Fruit fly (Drosophila melanogaster): ENCODE measurements around the gene Pop1.

The Pop1 gene

DNA sequence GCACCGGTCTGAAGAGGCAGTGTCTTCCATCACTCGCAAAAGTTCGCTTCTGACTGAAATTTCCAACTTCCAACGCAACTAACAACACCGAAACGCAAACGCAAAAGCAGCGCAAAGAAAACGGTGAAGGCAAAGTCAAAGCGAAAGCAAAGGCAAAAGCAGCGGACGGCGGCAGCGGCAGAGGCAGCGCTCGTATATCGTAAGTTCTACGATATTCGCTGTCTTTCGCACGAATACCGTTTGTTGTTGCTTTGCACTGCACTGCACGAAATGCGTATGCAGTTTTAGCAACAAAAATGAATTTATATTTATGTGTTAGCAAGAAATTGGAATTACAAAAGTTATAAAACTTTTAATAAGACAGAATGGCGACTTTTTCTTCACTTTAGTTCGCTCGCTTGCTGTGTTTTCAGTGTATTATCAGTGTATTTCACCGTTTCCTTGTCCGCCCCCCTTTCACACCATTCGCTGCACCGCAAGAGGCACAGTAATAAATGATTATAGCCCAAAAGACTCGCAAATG is 26.1 kb downstream of the Pop1 start, which contains the start of gene OtopLa (continued):
- TF ChIP-seq CG6765 (GFP tag; optimal IDR thresholded peaks at IDR 0.05): peak; percentile 40
- peak; percentile 76 for TF ChIP-seq odd (GFP tag; optimal IDR thresholded peaks at IDR 0.05)
- TF ChIP-seq inv (GFP tag; IDR thresholded peaks at IDR 0.05; ENCODE audit: partially characterized antibody): no peak
- peak; percentile 58 for TF ChIP-seq CG8359 (GFP tag; optimal IDR thresholded peaks at IDR 0.05; ENCODE audit: borderline replicate concordance)
- TF ChIP-seq psq (GFP tag; optimal IDR thresholded peaks at IDR 0.05): peak; percentile 68
- TF ChIP-seq CG7357 (GFP tag; IDR thresholded peaks at IDR 0.05): peak; percentile 58; the same call in 1 of the 3 replicates
- no peak for TF ChIP-seq hbn (GFP tag; IDR thresholded peaks at IDR 0.05; ENCODE audit: partially characterized antibody)
- peak; percentile 89 for TF ChIP-seq gem (tag; optimal IDR thresholded peaks at IDR 0.05)
- TF ChIP-seq dm (GFP tag; optimal IDR thresholded peaks at IDR 0.05): peak; percentile 57
- TF ChIP-seq Bteb2 (GFP tag; optimal IDR thresholded peaks at IDR 0.05): peak; percentile 57
- TF ChIP-seq gsb (GFP tag; IDR thresholded peaks at IDR 0.05): peak; percentile 48; the same call in 1 of the 2 replicates
- peak; percentile 68; the same call in 2 of the 3 replicates for TF ChIP-seq CG2889 (GFP tag; IDR thresholded peaks at IDR 0.05)
- TF ChIP-seq slou (GFP tag; optimal IDR thresholded peaks at IDR 0.05): peak; percentile 73
- TF ChIP-seq CG12236 (GFP tag; optimal IDR thresholded peaks at IDR 0.05): peak; percentile 62
- peak; percentile 46 for TF ChIP-seq sd (tag; optimal IDR thresholded peaks at IDR 0.05)
- peak; percentile 80 for TF ChIP-seq CG14441 (GFP tag; IDR thresholded peaks at IDR 0.05)
- TF ChIP-seq CG10565 (GFP tag; optimal IDR thresholded peaks at IDR 0.05): peak; percentile 46
- TF ChIP-seq nerfin-2 (GFP tag; IDR thresholded peaks at IDR 0.05; ENCODE audit: partially characterized antibody): no peak
- peak; percentile 78 for TF ChIP-seq caup (GFP tag; optimal IDR thresholded peaks at IDR 0.05; ENCODE audit: severe bottlenecking)
- TF ChIP-seq ssp (GFP tag; IDR thresholded peaks at IDR 0.05): peak; percentile 63
- peak; percentile 84 for TF ChIP-seq bab2 (GFP tag; optimal IDR thresholded peaks at IDR 0.05)
- TF ChIP-seq B-H2 (GFP tag; optimal IDR thresholded peaks at IDR 0.05): no peak
- no peak for TF ChIP-seq sc (optimal IDR thresholded peaks at IDR 0.05)
- TF ChIP-seq sc (GFP tag; optimal IDR thresholded peaks at IDR 0.05): peak; percentile 60
- no peak for TF ChIP-seq Dip2 (GFP tag; IDR thresholded peaks at IDR 0.05)
- TF ChIP-seq ken (GFP tag; IDR thresholded peaks at IDR 0.05): peak; percentile 89
- TF ChIP-seq CG5180 (GFP tag; optimal IDR thresholded peaks at IDR 0.05): peak; percentile 68
- peak; percentile 65 for TF ChIP-seq CG12942 (GFP tag; optimal IDR thresholded peaks at IDR 0.05)
- TF ChIP-seq usp (GFP tag; optimal IDR thresholded peaks at IDR 0.05): no peak
- peak; percentile 26 for TF ChIP-seq schlank (tag; optimal IDR thresholded peaks at IDR 0.05)
- peak; percentile 65 for TF ChIP-seq CG15514 (GFP tag; optimal IDR thresholded peaks at IDR 0.05)
- peak; percentile 86 for TF ChIP-seq slbo (GFP tag; IDR thresholded peaks at IDR 0.05)
- peak; percentile 82 for TF ChIP-seq sens-2 (GFP tag; IDR thresholded peaks at IDR 0.05)
- TF ChIP-seq Doc3 (GFP tag; IDR thresholded peaks at IDR 0.05; ENCODE audit: partially characterized antibody): no peak
- peak; percentile 58; the same call in 1 of the 2 replicates for TF ChIP-seq CG17612 (GFP tag; IDR thresholded peaks at IDR 0.05)
- no peak for TF ChIP-seq ash1 (GFP tag; optimal IDR thresholded peaks at IDR 0.05)
- peak; percentile 90 for TF ChIP-seq so (GFP tag; IDR thresholded peaks at IDR 0.05)
- TF ChIP-seq CG13624 (GFP tag; optimal IDR thresholded peaks at IDR 0.05): peak; percentile 68
- peak; percentile 52 for TF ChIP-seq jing (GFP tag; optimal IDR thresholded peaks at IDR 0.05)
- peak; percentile 90 for TF ChIP-seq CG31441 (GFP tag; IDR thresholded peaks at IDR 0.05)
- TF ChIP-seq pnt (GFP tag; optimal IDR thresholded peaks at IDR 0.05): peak; percentile 83
- peak; percentile 64 for TF ChIP-seq scrt (GFP tag; optimal IDR thresholded peaks at IDR 0.05)
- TF ChIP-seq slp2 (GFP tag; optimal IDR thresholded peaks at IDR 0.05): peak; percentile 72
- peak; percentile 73 for TF ChIP-seq CG17802 (tag; optimal IDR thresholded peaks at IDR 0.05)
- TF ChIP-seq CG11093 (GFP tag; IDR thresholded peaks at IDR 0.05): peak; percentile 76
- TF ChIP-seq repo (GFP tag; optimal IDR thresholded peaks at IDR 0.05): peak; percentile 63
- peak; percentile 71 for TF ChIP-seq btn (GFP tag; optimal IDR thresholded peaks at IDR 0.05)
- TF ChIP-seq E2f2 (GFP tag; IDR thresholded peaks at IDR 0.05): peak; percentile 46; the same call in 1 of the 2 replicates
- peak; percentile 60 for TF ChIP-seq Gsc (GFP tag; IDR thresholded peaks at IDR 0.05)
- peak; percentile 63 for TF ChIP-seq CG10462 (GFP tag; optimal IDR thresholded peaks at IDR 0.05)
- TF ChIP-seq CG17385 (GFP tag; optimal IDR thresholded peaks at IDR 0.05): peak; percentile 79
